Worm (Caenorhabditis elegans) whole organism, L4/young adult: ENCODE results near the gene clec-56.

Experiments
- W03F9.2 ChIP-seq: fragments of 150-350 bp; optimal IDR thresholded peaks from 2 replicates; lab custom pipeline; 2014; ENCODE audit warnings: missing biosample characterization, missing genetic modification characterization
- him-1 ChIP-seq: sonication (generic microtip); optimal IDR thresholded peaks from 2 replicates; lab custom pipeline; 2016; ENCODE audit warnings: missing genotype, missing genetic modification reagents, missing genetic modification characterization, missing compliant biosample characterization

ce11 chrV:14438099-14438739, 36.0 kb upstream of the clec-56 start:
- TF ChIP-seq W03F9.2 (tag; lab: Kevin White, UChicago) (no peak), him-1 (tag; lab: Kevin White, UChicago) (no peak)
